Fruit fly (Drosophila melanogaster): Measurements from ENCODE around the gene CG18404.

The CG18404 gene

DNA sequence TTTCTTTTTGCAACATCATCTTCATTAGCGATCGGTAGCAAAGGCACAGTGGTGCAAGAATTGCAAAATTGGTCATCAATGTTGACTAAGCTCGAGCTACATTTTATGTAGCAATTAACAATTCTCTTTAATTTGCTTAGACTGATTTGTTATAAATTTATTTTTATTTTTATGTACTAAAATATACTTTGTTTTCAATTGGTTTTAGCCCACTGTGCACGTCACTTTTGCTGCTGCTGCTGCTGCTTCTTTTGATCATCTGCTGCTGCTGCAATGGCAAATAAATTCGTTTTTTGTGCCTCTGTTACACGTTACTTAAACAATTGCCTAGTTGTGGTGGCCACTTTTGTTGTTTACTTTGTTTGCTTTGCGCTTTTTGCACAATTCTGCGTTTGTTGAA, 43.1 kb downstream of the CG18404 start (continued):
- TF ChIP-seq ham (GFP tag; IDR thresholded peaks at IDR 0.05): no peak; the same call in 1 of the 2 replicates
- no peak for TF ChIP-seq fd64A (GFP tag; optimal IDR thresholded peaks at IDR 0.05)
- no peak for TF ChIP-seq knrl (GFP tag; IDR thresholded peaks at IDR 0.05; ENCODE audit: partially characterized antibody)
- no peak for TF ChIP-seq ERR (GFP tag; optimal IDR thresholded peaks at IDR 0.05)
- peak; percentile 51 for TF ChIP-seq Spps (tag; optimal IDR thresholded peaks at IDR 0.05)
- TF ChIP-seq inv (GFP tag; IDR thresholded peaks at IDR 0.05; ENCODE audit: partially characterized antibody): no peak
- no peak for TF ChIP-seq tup (GFP tag; optimal IDR thresholded peaks at IDR 0.05)
- TF ChIP-seq Nf-YB (GFP tag; optimal IDR thresholded peaks at IDR 0.05): peak; percentile 52
- TF ChIP-seq zf30C (GFP tag; optimal IDR thresholded peaks at IDR 0.05): no peak
- TF ChIP-seq zfh2 (GFP tag; optimal IDR thresholded peaks at IDR 0.05): peak; percentile 29
- TF ChIP-seq CG1602 (GFP tag; optimal IDR thresholded peaks at IDR 0.05): peak; percentile 73
- peak; percentile 71 for TF ChIP-seq CG6254 (GFP tag; optimal IDR thresholded peaks at IDR 0.05)
- peak; percentile 73 for TF ChIP-seq NFAT (GFP tag; IDR thresholded peaks at IDR 0.05)
- peak; percentile 79 for TF ChIP-seq NfI (GFP tag; optimal IDR thresholded peaks at IDR 0.05)
- TF ChIP-seq dmrt99B (tag; optimal IDR thresholded peaks at IDR 0.05): peak; percentile 81
- TF ChIP-seq CG12744 (GFP tag; optimal IDR thresholded peaks at IDR 0.05): peak; percentile 33
- peak; percentile 7 for TF ChIP-seq D19B (GFP tag; optimal IDR thresholded peaks at IDR 0.05)
- peak; percentile 85 for TF ChIP-seq CG14014 (GFP tag; IDR thresholded peaks at IDR 0.05)
- TF ChIP-seq CG7357 (GFP tag; IDR thresholded peaks at IDR 0.05): peak; percentile 69
- TF ChIP-seq ssp (GFP tag; IDR thresholded peaks at IDR 0.05): peak; percentile 60
- peak; percentile 91 for TF ChIP-seq unpg (GFP tag; optimal IDR thresholded peaks at IDR 0.05)
- no peak for TF ChIP-seq mld (GFP tag; IDR thresholded peaks at IDR 0.05; ENCODE audit: partially characterized antibody)
- TF ChIP-seq kni (GFP tag; optimal IDR thresholded peaks at IDR 0.05): no peak
- TF ChIP-seq lov (optimal IDR thresholded peaks at IDR 0.05): no peak
- peak; percentile 80; the same call in 2 of the 3 replicates for TF ChIP-seq lov (GFP tag; IDR thresholded peaks at IDR 0.05)
- TF ChIP-seq CG7556 (GFP tag; optimal IDR thresholded peaks at IDR 0.05): peak; percentile 73
- no peak for TF ChIP-seq zen2 (GFP tag; IDR thresholded peaks at IDR 0.05; ENCODE audit: partially characterized antibody)
- TF ChIP-seq CG17359 (tag; optimal IDR thresholded peaks at IDR 0.05): peak; percentile 80
- TF ChIP-seq CG1233 (GFP tag; optimal IDR thresholded peaks at IDR 0.05): no peak
- peak; percentile 56; the same call in 1 of the 2 replicates for TF ChIP-seq CG17612 (GFP tag; IDR thresholded peaks at IDR 0.05)
- peak; percentile 32 for TF ChIP-seq scrt (GFP tag; optimal IDR thresholded peaks at IDR 0.05)
- TF ChIP-seq CG15696 (tag; optimal IDR thresholded peaks at IDR 0.05): peak; percentile 31
- TF ChIP-seq ara (GFP tag; IDR thresholded peaks at IDR 0.05): peak; percentile 90
- 0 out of 2 replicates have a peak, but pooled peaks have one; percentile 32 for TF ChIP-seq Adf1 (GFP tag; IDR thresholded peaks at IDR 0.05)
- TF ChIP-seq wor (GFP tag; IDR thresholded peaks at IDR 0.05): peak; percentile 65; the same call in 1 of the 2 replicates
- no peak for TF ChIP-seq CG4328 (GFP tag; optimal IDR thresholded peaks at IDR 0.05)
- peak; percentile 29; the same call in 1 of the 2 replicates for TF ChIP-seq bowl (GFP tag; IDR thresholded peaks at IDR 0.05)
- peak; percentile 88 for TF ChIP-seq Ptx1 (GFP tag; IDR thresholded peaks at IDR 0.05)
- no peak for TF ChIP-seq sd (tag; optimal IDR thresholded peaks at IDR 0.05)
- TF ChIP-seq CG43689 (GFP tag; IDR thresholded peaks at IDR 0.05): peak; percentile 69
- no peak for TF ChIP-seq hb (GFP tag; IDR thresholded peaks at IDR 0.05; ENCODE audit: partially characterized antibody)
- peak; percentile 56 for TF ChIP-seq CG10462 (GFP tag; optimal IDR thresholded peaks at IDR 0.05)
- TF ChIP-seq sug (tag; optimal IDR thresholded peaks at IDR 0.05): no peak
- TF ChIP-seq ase (GFP tag; IDR thresholded peaks at IDR 0.05): peak; percentile 89
- peak; percentile 79 for TF ChIP-seq B-H1 (GFP tag; IDR thresholded peaks at IDR 0.05)
- peak; percentile 53 for TF ChIP-seq ac (GFP tag; optimal IDR thresholded peaks at IDR 0.05)
- peak; percentile 92 for TF ChIP-seq gem (tag; optimal IDR thresholded peaks at IDR 0.05)
- TF ChIP-seq CG7372 (GFP tag; IDR thresholded peaks at IDR 0.05): peak; percentile 69
- peak; percentile 88 for TF ChIP-seq CG10366 (GFP tag; IDR thresholded peaks at IDR 0.05)
- peak; percentile 30 for TF ChIP-seq CG6813 (GFP tag; optimal IDR thresholded peaks at IDR 0.05)
- peak; percentile 68 for TF ChIP-seq CG10654 (GFP tag; optimal IDR thresholded peaks at IDR 0.05)

All from whole organism, embryonic.